Fruit fly (Drosophila melanogaster): ENCODE measurements around the gene eIF4E3.

- no peak for TF ChIP-seq kay (GFP tag; ENCODE audit: borderline replicate concordance)
- TF ChIP-seq CG11617 (GFP tag; optimal IDR thresholded peaks at IDR 0.05) = no peak
- TF ChIP-seq tj (GFP tag; optimal IDR thresholded peaks at IDR 0.05) = no peak
- TF ChIP-seq Crg-1 (GFP tag; optimal IDR thresholded peaks at IDR 0.05) = no peak
- no peak for TF ChIP-seq CG14711 (tag; optimal IDR thresholded peaks at IDR 0.05)
- no peak for TF ChIP-seq CG5204 (GFP tag; optimal IDR thresholded peaks at IDR 0.05)
- TF ChIP-seq CG12768 (GFP tag; optimal IDR thresholded peaks at IDR 0.05) = no peak
- TF ChIP-seq Hr96 (GFP tag; optimal IDR thresholded peaks at IDR 0.05) = no peak
- TF ChIP-seq toe (GFP tag; optimal IDR thresholded peaks at IDR 0.05) = no peak
- no peak for TF ChIP-seq pad (GFP tag; optimal IDR thresholded peaks at IDR 0.05)
- TF ChIP-seq CG7101 (tag; optimal IDR thresholded peaks at IDR 0.05) = no peak
Observed at dm6 chr3L:8228924-8229323, at the start of gene eIF4E3.

Data from whole organism, adult.